Worm (Caenorhabditis elegans) whole organism, young adult: ENCODE data around the gene ZK1010.12.
A peak's percentile ranks its signal among the peaks of the same experiment; 100 is the strongest.

ENCODE experiments used
- B0019.2 ChIP-seq: fragments of 200-800 bp; sonication (Bioruptor generic); conservative IDR thresholded peaks from 2 replicates; pipeline ENCODE4 v1.3.6; 2022; ENCODE audit warnings: missing genetic modification reagents, missing genetic modification characterization, missing compliant biosample characterization
- B0261.1 ChIP-seq: sonication (generic microtip); optimal IDR thresholded peaks from 2 replicates; lab custom pipeline; 2016; ENCODE audit warnings: mild to moderate bottlenecking, missing genetic modification characterization, moderate library complexity, missing compliant biosample characterization
- B0336.3 ChIP-seq: fragments of 200-800 bp; sonication (Bioruptor generic); IDR thresholded peaks from 2 replicates; pipeline ENCODE4 v1.3.6; 2022; ENCODE audit warnings: missing genetic modification characterization, missing compliant biosample characterization
- F22D6.2 ChIP-seq: sonication (generic microtip); optimal IDR thresholded peaks from 2 replicates; lab custom pipeline; 2016; ENCODE audit warnings: mild to moderate bottlenecking, missing genetic modification characterization, missing compliant biosample characterization
- F33H1.4 ChIP-seq: fragments of 200-800 bp; sonication (Bioruptor generic); IDR thresholded peaks from 2 replicates; pipeline ENCODE4 v1.3.6; 2022; ENCODE audit warnings: missing genetic modification reagents, missing genetic modification characterization, missing compliant biosample characterization
- F37B4.10 ChIP-seq: fragments of 200-800 bp; sonication (Bioruptor generic); IDR thresholded peaks from 2 replicates; pipeline ENCODE4 v1.3.6; 2022; ENCODE audit warnings: missing genetic modification characterization, missing compliant biosample characterization
- F39B2.1 ChIP-seq: fragments of 200-800 bp; sonication (Bioruptor generic); IDR thresholded peaks from 2 replicates; pipeline ENCODE4 v1.3.6; 2022; ENCODE audit warnings: missing genetic modification reagents, missing genetic modification characterization, missing compliant biosample characterization
- F49E8.2 ChIP-seq: sonication (generic microtip); optimal IDR thresholded peaks from 3 replicates; lab custom pipeline; 2017; ENCODE audit warnings: missing genetic modification characterization, mild to moderate bottlenecking, missing compliant biosample characterization, antibody characterized with exemption, moderate library complexity; ENCODE audit not compliant: insufficient read depth
- F52B5.7 ChIP-seq: sonication (generic microtip); optimal IDR thresholded peaks from 2 replicates; lab custom pipeline; 2016; ENCODE audit warnings: mild to moderate bottlenecking, missing genetic modification characterization, missing compliant biosample characterization
- K12H6.12 ChIP-seq: fragments of 200-800 bp; sonication (Bioruptor generic); optimal IDR thresholded peaks from 2 replicates; lab custom pipeline; 2018; ENCODE audit warnings: mild to moderate bottlenecking, missing genetic modification characterization, missing compliant biosample characterization
- Y79H2A.3 ChIP-seq: fragments of 200-800 bp; sonication (Bioruptor generic); conservative IDR thresholded peaks from 2 replicates; pipeline ENCODE4 v1.3.6; 2022; ENCODE audit warnings: missing genetic modification reagents, missing genetic modification characterization, missing compliant biosample characterization
- ama-1 ChIP-seq, 3 experiments: fragments of 150-350 bp in 1 of 3; sonication (generic microtip) in 2 of 3; optimal IDR thresholded peaks; 2 replicates each; lab custom pipeline; 2014 to 2018; ENCODE audit warnings: missing biosample characterization in 2 of 3, missing genetic modification characterization in 2 of 3, missing genetic modification reagents in 2 of 3
- atf-7 ChIP-seq: sonication (generic microtip); optimal IDR thresholded peaks from 2 replicates; lab custom pipeline; 2017; ENCODE audit warnings: mild to moderate bottlenecking, missing genetic modification characterization, missing compliant biosample characterization
- attf-6 ChIP-seq: fragments of 200-800 bp; sonication (Bioruptor generic); IDR thresholded peaks from 2 replicates; pipeline ENCODE4 v1.3.6; 2022; ENCODE audit warnings: missing genetic modification reagents, missing genetic modification characterization, missing compliant biosample characterization
- ccch-3 ChIP-seq: fragments of 200-800 bp; sonication (Bioruptor generic); optimal IDR thresholded peaks from 2 replicates; lab custom pipeline; 2018; ENCODE audit warnings: mild to moderate bottlenecking, missing genetic modification characterization, missing compliant biosample characterization
- cebp-1 ChIP-seq, 2 experiments: fragments of 200-800 bp in 1 of 2; sonication (Bioruptor generic) in 1 of 2; sonication (generic microtip) in 1 of 2; IDR thresholded peaks in 1 of 2; optimal IDR thresholded peaks in 1 of 2; 2 replicates each; pipeline versions ENCODE4 v1.3.6 to Lab custom; 2017 to 2022; ENCODE audit warnings: missing compliant biosample characterization in 2 of 2, missing genetic modification characterization in 2 of 2, mild to moderate bottlenecking in 1 of 2, missing genetic modification reagents in 1 of 2, moderate library complexity in 1 of 2
- cebp-2 ChIP-seq: fragments of 200-800 bp; sonication (Bioruptor generic); IDR thresholded peaks from 2 replicates; pipeline ENCODE4 v1.3.6; 2022; ENCODE audit warnings: missing genetic modification characterization, missing compliant biosample characterization
- ceh-27 ChIP-seq: fragments of 200-800 bp; sonication (Bioruptor generic); optimal IDR thresholded peaks from 2 replicates; lab custom pipeline; 2018; ENCODE audit warnings: mild to moderate bottlenecking, missing genetic modification characterization, moderate library complexity, missing compliant biosample characterization
- ceh-58 ChIP-seq: fragments of 200-800 bp; sonication (Bioruptor generic); IDR thresholded peaks from 2 replicates; pipeline ENCODE4 v1.3.6; 2022; ENCODE audit warnings: missing genetic modification characterization, missing compliant biosample characterization
- chd-7 ChIP-seq: sonication (generic microtip); optimal IDR thresholded peaks from 2 replicates; lab custom pipeline; 2016; ENCODE audit warnings: mild to moderate bottlenecking, missing genetic modification characterization, moderate library complexity, missing compliant biosample characterization
- die-1 ChIP-seq: sonication (generic microtip); optimal IDR thresholded peaks from 2 replicates; lab custom pipeline; 2016; ENCODE audit warnings: missing genotype, mild to moderate bottlenecking, missing genetic modification characterization, missing compliant biosample characterization
- ekl-4 ChIP-seq: fragments of 200-800 bp; sonication (Bioruptor generic); IDR thresholded peaks from 2 replicates; pipeline ENCODE4 v1.3.6; 2022; ENCODE audit warnings: missing genetic modification reagents, missing genetic modification characterization, missing compliant biosample characterization
- ets-4 ChIP-seq: fragments of 200-800 bp; sonication (Bioruptor generic); optimal IDR thresholded peaks from 2 replicates; lab custom pipeline; 2018; ENCODE audit warnings: mild to moderate bottlenecking, missing genetic modification characterization, missing compliant biosample characterization
- him-1 ChIP-seq: sonication (generic microtip); optimal IDR thresholded peaks from 2 replicates; lab custom pipeline; 2016; ENCODE audit warnings: missing genotype, missing genetic modification reagents, missing genetic modification characterization, missing compliant biosample characterization
- hlh-26 ChIP-seq: fragments of 200-800 bp; sonication (Bioruptor generic); conservative IDR thresholded peaks from 2 replicates; pipeline ENCODE4 v1.3.6; 2022; ENCODE audit warnings: missing genetic modification reagents, missing genetic modification characterization, missing compliant biosample characterization
- hrde-1 ChIP-seq: sonication (generic microtip); optimal IDR thresholded peaks from 2 replicates; lab custom pipeline; 2016; ENCODE audit warnings: missing genetic modification characterization, mild to moderate bottlenecking, missing compliant biosample characterization, moderate library complexity, missing genotype, missing genetic modification reagents, borderline replicate concordance
- lin-26 ChIP-seq: fragments of 200-800 bp; sonication (Bioruptor generic); IDR thresholded peaks from 2 replicates; pipeline ENCODE4 v1.3.6; 2022; ENCODE audit warnings: missing genetic modification reagents, missing genetic modification characterization, missing compliant biosample characterization
- lin-35 ChIP-seq, 3 experiments: fragments of 150-350 bp in 2 of 3; sonication (generic microtip) in 1 of 3; optimal IDR thresholded peaks; 2 replicates each; lab custom pipeline; 2014 to 2018; ENCODE audit warnings: missing biosample characterization in 3 of 3, missing genetic modification characterization in 3 of 3, missing genetic modification reagents in 3 of 3
- lsl-1 ChIP-seq: fragments of 200-800 bp; sonication (Bioruptor generic); optimal IDR thresholded peaks from 2 replicates; lab custom pipeline; 2018; ENCODE audit warnings: mild to moderate bottlenecking, missing genetic modification characterization, moderate library complexity, missing compliant biosample characterization
- mxl-1 ChIP-seq: sonication (generic microtip); optimal IDR thresholded peaks from 2 replicates; lab custom pipeline; 2016; ENCODE audit warnings: missing genetic modification characterization, missing compliant biosample characterization
- nhr-120 ChIP-seq: fragments of 200-800 bp; sonication (Bioruptor generic); IDR thresholded peaks from 2 replicates; pipeline ENCODE4 v1.3.6; 2022; ENCODE audit warnings: missing genetic modification characterization, missing compliant biosample characterization
- nhr-80 ChIP-seq: sonication (generic microtip); optimal IDR thresholded peaks from 2 replicates; lab custom pipeline; 2016; ENCODE audit warnings: missing genetic modification characterization, missing compliant biosample characterization
- nhr-90 ChIP-seq: sonication (generic microtip); optimal IDR thresholded peaks from 2 replicates; lab custom pipeline; 2016; ENCODE audit warnings: missing genotype, mild to moderate bottlenecking, missing genetic modification characterization, missing compliant biosample characterization
- pha-4 ChIP-seq: fragments of 150-350 bp; sonication (generic microtip); optimal IDR thresholded peaks from 2 replicates; lab custom pipeline; 2014; ENCODE audit warnings: missing biosample characterization, missing genetic modification reagents, missing genetic modification characterization
- sdz-38 ChIP-seq: sonication (generic microtip); optimal IDR thresholded peaks from 2 replicates; lab custom pipeline; 2016; ENCODE audit warnings: missing genotype, missing genetic modification characterization, missing compliant biosample characterization
- sea-2 ChIP-seq: fragments of 200-800 bp; sonication (Bioruptor generic); IDR thresholded peaks from 2 replicates; pipeline ENCODE4 v1.3.6; 2022; ENCODE audit warnings: missing genetic modification characterization, missing compliant biosample characterization
- snpc-1.3 ChIP-seq: sonication (generic microtip); optimal IDR thresholded peaks from 2 replicates; lab custom pipeline; 2017; ENCODE audit warnings: missing genetic modification characterization, mild to moderate bottlenecking, missing compliant biosample characterization, antibody characterized with exemption, moderate library complexity, missing genotype, missing genetic modification reagents; ENCODE audit not compliant: insufficient read depth
- sptf-2 ChIP-seq: fragments of 200-800 bp; sonication (Bioruptor generic); optimal IDR thresholded peaks from 2 replicates; lab custom pipeline; 2018; ENCODE audit warnings: mild to moderate bottlenecking, missing genetic modification characterization, missing compliant biosample characterization
- tlf-1 ChIP-seq: fragments of 200-800 bp; sonication (Bioruptor generic); optimal IDR thresholded peaks from 2 replicates; lab custom pipeline; 2018; ENCODE audit warnings: mild to moderate bottlenecking, missing genetic modification characterization, missing compliant biosample characterization
- unc-130 ChIP-seq: sonication (generic microtip); optimal IDR thresholded peaks from 2 replicates; lab custom pipeline; 2016; ENCODE audit warnings: missing genetic modification reagents, missing genetic modification characterization, missing compliant biosample characterization
- unc-62 ChIP-seq: fragments of 150-350 bp; optimal IDR thresholded peaks from 2 replicates; lab custom pipeline; 2014; ENCODE audit warnings: missing biosample characterization, missing genetic modification reagents, missing genetic modification characterization
- zfh-2 ChIP-seq: fragments of 200-800 bp; sonication (Bioruptor generic); conservative IDR thresholded peaks from 2 replicates; pipeline ENCODE4 v1.3.6; 2022; ENCODE audit warnings: missing genetic modification reagents, missing genetic modification characterization, missing compliant biosample characterization
- zim-3 ChIP-seq: sonication (generic microtip); optimal IDR thresholded peaks from 2 replicates; lab custom pipeline; 2017; ENCODE audit warnings: mild to moderate bottlenecking, missing genetic modification characterization, moderate library complexity, missing compliant biosample characterization
- ztf-22 ChIP-seq: fragments of 200-800 bp; sonication (Bioruptor generic); optimal IDR thresholded peaks from 2 replicates; lab custom pipeline; 2018; ENCODE audit warnings: mild to moderate bottlenecking, missing genetic modification characterization, moderate library complexity, missing compliant biosample characterization
- ztf-25 ChIP-seq: fragments of 200-800 bp; sonication (Bioruptor generic); IDR thresholded peaks from 2 replicates; pipeline ENCODE4 v1.3.6; 2022; ENCODE audit warnings: missing genetic modification reagents, missing genetic modification characterization, missing compliant biosample characterization
- ztf-28 ChIP-seq: fragments of 200-800 bp; sonication (Bioruptor generic); IDR thresholded peaks from 2 replicates; pipeline ENCODE4 v1.3.6; 2022; ENCODE audit warnings: missing genetic modification reagents, missing genetic modification characterization, missing compliant biosample characterization
- ztf-3 ChIP-seq: fragments of 200-800 bp; sonication (Bioruptor generic); optimal IDR thresholded peaks from 2 replicates; lab custom pipeline; 2018; ENCODE audit warnings: mild to moderate bottlenecking, missing genetic modification characterization, missing compliant biosample characterization

The ZK1010.12 gene

DNA sequence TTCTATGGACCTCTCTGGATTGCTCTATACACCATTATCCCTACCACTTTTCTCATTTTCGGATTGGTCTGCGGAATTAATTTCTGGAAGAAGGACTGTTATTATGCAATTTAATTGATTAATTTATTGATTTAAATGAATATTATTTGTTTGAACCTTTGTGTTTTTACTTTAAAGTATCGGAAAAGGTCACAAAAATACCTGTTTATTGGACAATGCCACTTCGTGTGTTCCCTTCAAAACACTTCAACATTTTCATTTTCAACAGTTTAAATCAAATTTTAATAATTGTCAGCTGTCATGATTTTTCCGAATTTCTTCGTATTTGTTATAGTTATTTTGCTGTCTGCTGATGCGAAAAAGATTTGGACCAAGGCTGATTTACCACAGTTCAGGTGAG, at the start of gene ZK1010.12:
ZK1010.12 (plus strand) TSS at position 301 of the 400 bp plus-strand sequence.
- TF ChIP-seq pha-4 (no peak), sdz-38 (no peak)

DNA sequence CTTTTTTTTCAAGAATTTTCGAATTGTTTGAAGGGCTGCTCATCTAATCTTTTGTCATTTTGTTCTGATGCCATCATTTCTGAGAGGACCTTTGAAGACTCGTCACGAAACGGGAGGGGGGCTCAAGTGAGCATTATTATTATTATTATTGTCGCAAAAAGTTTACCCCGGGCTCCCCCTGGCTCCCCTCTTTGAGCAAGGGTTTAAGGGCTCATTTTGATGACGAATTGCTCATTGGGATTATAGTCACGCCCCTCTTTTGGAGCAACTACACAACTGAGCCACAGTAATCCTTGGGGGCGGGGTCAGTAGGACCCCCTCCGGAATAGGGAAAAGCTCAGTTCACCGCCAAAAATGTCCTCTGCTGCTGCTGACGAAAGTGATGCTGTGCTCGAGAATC, 48.8 kb upstream of the ZK1010.12 start, which contains the start of gene unc-25:
unc-25 (plus strand) TSS at position 345 of the 400 bp plus-strand sequence.
- TF ChIP-seq ekl-4: no peak
- no peak for TF ChIP-seq nhr-120
- TF ChIP-seq B0019.2 (GFP tag; lab: Robert Waterston, UW): no peak
- peak; percentile 48 for TF ChIP-seq F52B5.7 (tag; lab: Kevin White, UChicago)
- no peak for TF ChIP-seq cebp-1 (GFP tag; IDR thresholded peaks at IDR 0.05; lab: Robert Waterston, UW)
- TF ChIP-seq cebp-1 (tag; optimal IDR thresholded peaks at IDR 0.05; lab: Kevin White, UChicago): no peak
- TF ChIP-seq ceh-27: peak; percentile 70
- TF ChIP-seq F37B4.10 (GFP tag; lab: Robert Waterston, UW): no peak
- no peak for TF ChIP-seq tlf-1 (GFP tag; lab: Kevin White, UChicago)
- TF ChIP-seq ztf-3 (GFP tag; lab: Kevin White, UChicago): no peak
- TF ChIP-seq B0261.1 (tag; lab: Kevin White, UChicago): no peak
- TF ChIP-seq F39B2.1 (GFP tag; lab: Robert Waterston, UW): no peak
- TF ChIP-seq lin-35 (GFP tag; optimal IDR thresholded peaks at IDR 0.05; lab: Kevin White, UChicago): no peak
- no peak for TF ChIP-seq ccch-3 (GFP tag; lab: Kevin White, UChicago)
- no peak for TF ChIP-seq nhr-90 (tag; lab: Kevin White, UChicago)
- 0 out of 2 replicates have a peak, but pooled peaks have one; percentile 49 for TF ChIP-seq attf-6 (GFP tag; lab: Robert Waterston, UW)
- no peak for TF ChIP-seq sptf-2
- no peak for TF ChIP-seq B0336.3 (GFP tag; lab: Robert Waterston, UW)
- no peak for TF ChIP-seq ztf-25 (GFP tag; lab: Robert Waterston, UW)
- TF ChIP-seq F22D6.2: no peak
- TF ChIP-seq ztf-28 (GFP tag; lab: Robert Waterston, UW): no peak
- TF ChIP-seq ets-4 (GFP tag; lab: Kevin White, UChicago): no peak
- TF ChIP-seq F49E8.2 (tag; lab: Kevin White, UChicago): no peak
- no peak for TF ChIP-seq F33H1.4 (GFP tag; lab: Robert Waterston, UW)
- TF ChIP-seq die-1 (tag; lab: Kevin White, UChicago): no peak
- TF ChIP-seq atf-7: no peak
- TF ChIP-seq sea-2 (GFP tag; lab: Robert Waterston, UW): no peak
- no peak for TF ChIP-seq ztf-22 (GFP tag; lab: Kevin White, UChicago)
- 0 out of 2 replicates have a peak, but pooled peaks have one; percentile 16 for TF ChIP-seq zfh-2 (GFP tag; lab: Robert Waterston, UW)
- no peak for TF ChIP-seq him-1 (tag; lab: Kevin White, UChicago)
- no peak for TF ChIP-seq unc-62 (GFP tag; lab: Kevin White, UChicago)
- no peak for TF ChIP-seq nhr-80
- no peak for TF ChIP-seq K12H6.12 (tag; lab: Kevin White, UChicago)
- no peak for TF ChIP-seq Y79H2A.3 (GFP tag; lab: Robert Waterston, UW)
- no peak for TF ChIP-seq mxl-1 (tag; lab: Kevin White, UChicago)
- no peak for TF ChIP-seq ama-1 (optimal IDR thresholded peaks at IDR 0.05; lab: Kevin White, UChicago)
- no peak for TF ChIP-seq ama-1 (GFP tag; optimal IDR thresholded peaks at IDR 0.05; lab: Kevin White, UChicago)
- no peak for TF ChIP-seq lsl-1
- TF ChIP-seq chd-7 (tag; lab: Kevin White, UChicago): peak; percentile 17
- TF ChIP-seq hlh-26 (GFP tag; lab: Robert Waterston, UW): no peak
- TF ChIP-seq snpc-1.3 (tag; lab: Kevin White, UChicago): no peak
- TF ChIP-seq lin-26: no peak
- TF ChIP-seq unc-130 (GFP tag; lab: Kevin White, UChicago): no peak
- TF ChIP-seq sdz-38: no peak
- no peak for TF ChIP-seq hrde-1 (tag; lab: Kevin White, UChicago)
- TF ChIP-seq cebp-2 (GFP tag; lab: Robert Waterston, UW): no peak
- peak; percentile 43 for TF ChIP-seq zim-3 (tag; lab: Kevin White, UChicago)
- TF ChIP-seq ceh-58: no peak
